Worm (Caenorhabditis elegans) whole organism, mixed stage, embryonic: ENCODE measurements around the gene F48B9.1.

Source experiments
- M03D4.4 ChIP-seq: sonication (generic microtip); optimal IDR thresholded peaks from 2 replicates; lab custom pipeline; 2017; ENCODE audit warnings: mild to moderate bottlenecking, missing genetic modification characterization, missing compliant biosample characterization
- bed-3 ChIP-seq: fragments of 200-800 bp; sonication (Bioruptor generic); optimal IDR thresholded peaks from 3 replicates; lab custom pipeline; 2018; ENCODE audit warnings: mild to moderate bottlenecking, missing genetic modification characterization, moderate library complexity, missing compliant biosample characterization
- blmp-1 ChIP-seq: fragments of 150-350 bp; optimal IDR thresholded peaks from 2 replicates; lab custom pipeline; 2014; ENCODE audit warnings: missing biosample characterization, missing genetic modification characterization
- ceh-39 ChIP-seq: fragments of 150-350 bp; optimal IDR thresholded peaks from 2 replicates; lab custom pipeline; 2014; ENCODE audit warnings: missing biosample characterization, missing genetic modification characterization
- ceh-43 ChIP-seq: fragments of 200-800 bp; sonication (Bioruptor generic); optimal IDR thresholded peaks from 2 replicates; lab custom pipeline; 2018; ENCODE audit warnings: mild to moderate bottlenecking, missing genetic modification characterization, moderate library complexity, missing compliant biosample characterization
- ceh-83 ChIP-seq: fragments of 200-800 bp; sonication (Bioruptor generic); optimal IDR thresholded peaks from 2 replicates; lab custom pipeline; 2018; ENCODE audit warnings: mild to moderate bottlenecking, missing genetic modification characterization, missing compliant biosample characterization
- ces-1 ChIP-seq: fragments of 150-350 bp; optimal IDR thresholded peaks from 2 replicates; lab custom pipeline; 2014; ENCODE audit warnings: missing biosample characterization, missing genetic modification reagents, missing genetic modification characterization
- cnd-1 ChIP-seq: fragments of 200-800 bp; sonication (Bioruptor generic); optimal IDR thresholded peaks from 2 replicates; lab custom pipeline; 2018; ENCODE audit warnings: mild to moderate bottlenecking, missing genetic modification characterization, missing compliant biosample characterization
- drap-1 ChIP-seq: fragments of 200-800 bp; sonication (Bioruptor generic); optimal IDR thresholded peaks from 3 replicates; lab custom pipeline; 2018; ENCODE audit warnings: mild to moderate bottlenecking, missing genetic modification characterization, missing compliant biosample characterization
- elt-1 ChIP-seq: sonication (generic microtip); optimal IDR thresholded peaks from 2 replicates; lab custom pipeline; 2017; ENCODE audit warnings: missing genetic modification characterization, mild to moderate bottlenecking, missing compliant biosample characterization, antibody characterized with exemption, moderate library complexity, borderline replicate concordance; ENCODE audit not compliant: insufficient read depth
- elt-3 ChIP-seq: fragments of 150-350 bp; optimal IDR thresholded peaks from 2 replicates; lab custom pipeline; 2014; ENCODE audit warnings: missing biosample characterization, missing genetic modification characterization
- flh-1 ChIP-seq: fragments of 200-800 bp; sonication (Bioruptor generic); optimal IDR thresholded peaks from 2 replicates; lab custom pipeline; 2018; ENCODE audit warnings: mild to moderate bottlenecking, missing genetic modification characterization, moderate library complexity, missing compliant biosample characterization
- ham-2 ChIP-seq: fragments of 200-800 bp; sonication (Bioruptor generic); optimal IDR thresholded peaks from 2 replicates; lab custom pipeline; 2018; ENCODE audit warnings: mild to moderate bottlenecking, missing genetic modification characterization, missing compliant biosample characterization
- hlh-1 ChIP-seq: fragments of 150-350 bp; optimal IDR thresholded peaks from 2 replicates; lab custom pipeline; 2014; ENCODE audit warnings: missing biosample characterization, missing genetic modification reagents, missing genetic modification characterization
- lin-13 ChIP-seq: fragments of 150-350 bp; optimal IDR thresholded peaks from 2 replicates; lab custom pipeline; 2014; ENCODE audit warnings: missing biosample characterization, missing genetic modification characterization
- lin-32 ChIP-seq: fragments of 200-800 bp; sonication (Bioruptor generic); optimal IDR thresholded peaks from 2 replicates; lab custom pipeline; 2018; ENCODE audit warnings: mild to moderate bottlenecking, missing genetic modification characterization, missing compliant biosample characterization
- lsy-2 ChIP-seq: fragments of 150-350 bp; optimal IDR thresholded peaks from 2 replicates; lab custom pipeline; 2014; ENCODE audit warnings: missing biosample characterization, missing genetic modification characterization
- mab-5 ChIP-seq: fragments of 150-350 bp; optimal IDR thresholded peaks from 2 replicates; lab custom pipeline; 2014; ENCODE audit warnings: missing biosample characterization, missing genetic modification characterization
- mep-1 ChIP-seq: fragments of 150-350 bp; optimal IDR thresholded peaks from 2 replicates; lab custom pipeline; 2017; ENCODE audit warnings: missing biosample characterization, missing genetic modification reagents, missing genetic modification characterization, inconsistent platforms
- mls-2 ChIP-seq: sonication (generic microtip); optimal IDR thresholded peaks from 2 replicates; lab custom pipeline; 2016; ENCODE audit warnings: mild to moderate bottlenecking, missing genetic modification characterization, moderate library complexity, missing compliant biosample characterization
- nhr-12 ChIP-seq: fragments of 150-350 bp; optimal IDR thresholded peaks from 2 replicates; lab custom pipeline; 2014; ENCODE audit warnings: missing biosample characterization, missing genetic modification characterization
- nhr-2 ChIP-seq: fragments of 150-350 bp; optimal IDR thresholded peaks from 2 replicates; lab custom pipeline; 2014; ENCODE audit warnings: missing biosample characterization, missing genetic modification characterization
- nhr-237 ChIP-seq: fragments of 150-350 bp; optimal IDR thresholded peaks from 2 replicates; lab custom pipeline; 2014; ENCODE audit warnings: missing biosample characterization, missing genetic modification characterization
- nhr-28 ChIP-seq: fragments of 150-350 bp; optimal IDR thresholded peaks from 2 replicates; lab custom pipeline; 2014; ENCODE audit warnings: missing biosample characterization, missing genetic modification characterization
- nhr-76 ChIP-seq: sonication (generic microtip); optimal IDR thresholded peaks from 2 replicates; lab custom pipeline; 2017; ENCODE audit warnings: missing biosample characterization, missing genetic modification characterization
- pha-4 ChIP-seq: fragments of 150-350 bp; optimal IDR thresholded peaks from 2 replicates; lab custom pipeline; 2018; ENCODE audit warnings: missing biosample characterization, missing genetic modification reagents, missing genetic modification characterization
- sem-2 ChIP-seq: fragments of 200-800 bp; sonication (Bioruptor generic); optimal IDR thresholded peaks from 2 replicates; lab custom pipeline; 2018; ENCODE audit warnings: mild to moderate bottlenecking, missing genetic modification characterization, missing compliant biosample characterization
- snpc-4 ChIP-seq: fragments of 150-350 bp; optimal IDR thresholded peaks from 2 replicates; lab custom pipeline; 2014; ENCODE audit warnings: missing biosample characterization, missing genetic modification characterization
- sptf-1 ChIP-seq: sonication (generic microtip); optimal IDR thresholded peaks from 2 replicates; lab custom pipeline; 2017; ENCODE audit warnings: mild to moderate bottlenecking, missing genetic modification characterization, moderate library complexity, missing compliant biosample characterization
- tbx-8 ChIP-seq: fragments of 200-800 bp; sonication (Bioruptor generic); optimal IDR thresholded peaks from 2 replicates; lab custom pipeline; 2018; ENCODE audit warnings: mild to moderate bottlenecking, missing genetic modification characterization, moderate library complexity, missing compliant biosample characterization
- unc-120 ChIP-seq: sonication (generic microtip); optimal IDR thresholded peaks from 2 replicates; lab custom pipeline; 2017; ENCODE audit warnings: missing genetic modification characterization, missing compliant biosample characterization; ENCODE audit not compliant: poor library complexity, severe bottlenecking
- unc-39 ChIP-seq: fragments of 150-350 bp; optimal IDR thresholded peaks from 2 replicates; lab custom pipeline; 2014; ENCODE audit warnings: missing biosample characterization, missing genetic modification characterization
- unc-62 ChIP-seq: fragments of 150-350 bp; optimal IDR thresholded peaks from 2 replicates; lab custom pipeline; 2014; ENCODE audit warnings: missing biosample characterization, missing genetic modification reagents, missing genetic modification characterization
- zip-8 ChIP-seq: fragments of 150-350 bp; optimal IDR thresholded peaks from 2 replicates; lab custom pipeline; 2014; ENCODE audit warnings: missing biosample characterization, missing genetic modification characterization
- ztf-11 ChIP-seq: fragments of 150-350 bp; optimal IDR thresholded peaks from 2 replicates; lab custom pipeline; 2014; ENCODE audit warnings: missing biosample characterization, missing genetic modification characterization

F48B9.1 gene

ce11 chrX:2216662-2217061, 36.0 kb downstream of the F48B9.1 start:
- peak; percentile 67 for TF ChIP-seq sptf-1 (tag; lab: Kevin White, UChicago)
- TF ChIP-seq tbx-8 (GFP tag; lab: Kevin White, UChicago): no peak
- no peak for TF ChIP-seq nhr-237 (tag; lab: Kevin White, UChicago)
- TF ChIP-seq bed-3: no peak
- TF ChIP-seq mls-2 (tag; lab: Kevin White, UChicago): peak; percentile 48
- peak; percentile 84 for TF ChIP-seq ham-2 (GFP tag; lab: Kevin White, UChicago)
- peak; percentile 3 for TF ChIP-seq M03D4.4 (tag; lab: Kevin White, UChicago)
- TF ChIP-seq drap-1 (GFP tag; lab: Kevin White, UChicago): no peak
- TF ChIP-seq mep-1 (tag; lab: Kevin White, UChicago): no peak
- TF ChIP-seq pha-4 (tag; lab: Kevin White, UChicago): no peak

ce11 chrX:2219006-2219405, 38.3 kb downstream of the F48B9.1 start:
- TF ChIP-seq mep-1 (tag; lab: Kevin White, UChicago): no peak
- no peak for TF ChIP-seq lsy-2 (tag; lab: Kevin White, UChicago)
- no peak for TF ChIP-seq ces-1 (GFP tag; lab: Kevin White, UChicago)
- TF ChIP-seq mab-5 (tag; lab: Kevin White, UChicago): no peak
- TF ChIP-seq lin-32: peak; percentile 45
- no peak for TF ChIP-seq ham-2 (GFP tag; lab: Kevin White, UChicago)
- no peak for TF ChIP-seq nhr-237 (tag; lab: Kevin White, UChicago)
- no peak for TF ChIP-seq drap-1 (GFP tag; lab: Kevin White, UChicago)
- TF ChIP-seq blmp-1 (tag; lab: Kevin White, UChicago): peak; percentile 52
- TF ChIP-seq ceh-83 (GFP tag; lab: Kevin White, UChicago): no peak
- TF ChIP-seq elt-1 (tag; lab: Kevin White, UChicago): no peak

- no peak for TF ChIP-seq cnd-1 (tag; lab: Kevin White, UChicago)
Observed at ce11 chrX:2219453-2219852, 38.8 kb downstream of the F48B9.1 start.

- TF ChIP-seq cnd-1 (tag; lab: Kevin White, UChicago) (no peak), lin-13 (tag; lab: Kevin White, UChicago) (no peak), blmp-1 (tag; lab: Kevin White, UChicago) (no peak), flh-1 (GFP tag; lab: Kevin White, UChicago) (no peak), ceh-39 (tag; lab: Kevin White, UChicago) (no peak), mab-5 (tag; lab: Kevin White, UChicago) (no peak), nhr-28 (tag; lab: Kevin White, UChicago) (no peak), unc-120 (tag; lab: Kevin White, UChicago) (no peak), bed-3 (no peak), ceh-43 (no peak), sptf-1 (tag; lab: Kevin White, UChicago) (no peak), elt-3 (tag; lab: Kevin White, UChicago) (no peak), unc-62 (GFP tag; lab: Kevin White, UChicago) (no peak), tbx-8 (GFP tag; lab: Kevin White, UChicago) (no peak), ceh-83 (GFP tag; lab: Kevin White, UChicago) (no peak), ces-1 (GFP tag; lab: Kevin White, UChicago) (no peak)
Observed at ce11 chrX:2220850-2221249, 40.2 kb downstream of the F48B9.1 start, which contains the start of gene hex-1. Gene hex-1, plus strand, starts transcription at chrX:2221150.

- TF ChIP-seq sptf-1 (tag; lab: Kevin White, UChicago): peak; percentile 92
- TF ChIP-seq elt-1 (tag; lab: Kevin White, UChicago): no peak
- peak; percentile 26 for TF ChIP-seq hlh-1 (tag; lab: Kevin White, UChicago)
- peak; percentile 20 for TF ChIP-seq zip-8 (tag; lab: Kevin White, UChicago)
- peak; percentile 0 for TF ChIP-seq nhr-28 (tag; lab: Kevin White, UChicago)
- peak; percentile 38 for TF ChIP-seq nhr-237 (tag; lab: Kevin White, UChicago)
- peak; percentile 30 for TF ChIP-seq ces-1 (GFP tag; lab: Kevin White, UChicago)
- TF ChIP-seq unc-39 (tag; lab: Kevin White, UChicago): no peak
- peak; percentile 64 for TF ChIP-seq mep-1 (tag; lab: Kevin White, UChicago)
- peak; percentile 72 for TF ChIP-seq ceh-43
- TF ChIP-seq nhr-12 (tag; lab: Kevin White, UChicago): no peak
- peak; percentile 84 for TF ChIP-seq mls-2 (tag; lab: Kevin White, UChicago)
- TF ChIP-seq blmp-1 (tag; lab: Kevin White, UChicago): no peak
- TF ChIP-seq unc-120 (tag; lab: Kevin White, UChicago): peak; percentile 73
- peak; percentile 94 for TF ChIP-seq nhr-2 (tag; lab: Kevin White, UChicago)
- TF ChIP-seq ceh-83 (GFP tag; lab: Kevin White, UChicago): peak; percentile 86
- no peak for TF ChIP-seq tbx-8 (GFP tag; lab: Kevin White, UChicago)
- no peak for TF ChIP-seq nhr-76 (tag; lab: Kevin White, UChicago)
- peak; percentile 73 for TF ChIP-seq ham-2 (GFP tag; lab: Kevin White, UChicago)
- peak; percentile 80 for TF ChIP-seq cnd-1 (tag; lab: Kevin White, UChicago)
- TF ChIP-seq lsy-2 (tag; lab: Kevin White, UChicago): peak; percentile 18
- no peak for TF ChIP-seq ceh-39 (tag; lab: Kevin White, UChicago)
- TF ChIP-seq pha-4 (tag; lab: Kevin White, UChicago): no peak
- TF ChIP-seq unc-62 (GFP tag; lab: Kevin White, UChicago): peak; percentile 25
- TF ChIP-seq sem-2: peak; percentile 69
- no peak for TF ChIP-seq snpc-4 (tag; lab: Kevin White, UChicago)
- TF ChIP-seq ztf-11 (tag; lab: Kevin White, UChicago): peak; percentile 55
- TF ChIP-seq lin-13 (tag; lab: Kevin White, UChicago): no peak
- no peak for TF ChIP-seq elt-3 (tag; lab: Kevin White, UChicago)
- TF ChIP-seq bed-3: peak; percentile 71
- TF ChIP-seq M03D4.4 (tag; lab: Kevin White, UChicago): peak; percentile 83
- no peak for TF ChIP-seq mab-5 (tag; lab: Kevin White, UChicago)
- TF ChIP-seq flh-1 (GFP tag; lab: Kevin White, UChicago): peak; percentile 67
- TF ChIP-seq drap-1 (GFP tag; lab: Kevin White, UChicago): peak; percentile 84
- peak; percentile 95 for TF ChIP-seq lin-32
Observed at ce11 chrX:2226875-2227355, 46.2 kb downstream of the F48B9.1 start.
